Worm (Caenorhabditis elegans): ENCODE results near the gene Y37D8A.8.

Y37D8A.8 gene

DNA sequence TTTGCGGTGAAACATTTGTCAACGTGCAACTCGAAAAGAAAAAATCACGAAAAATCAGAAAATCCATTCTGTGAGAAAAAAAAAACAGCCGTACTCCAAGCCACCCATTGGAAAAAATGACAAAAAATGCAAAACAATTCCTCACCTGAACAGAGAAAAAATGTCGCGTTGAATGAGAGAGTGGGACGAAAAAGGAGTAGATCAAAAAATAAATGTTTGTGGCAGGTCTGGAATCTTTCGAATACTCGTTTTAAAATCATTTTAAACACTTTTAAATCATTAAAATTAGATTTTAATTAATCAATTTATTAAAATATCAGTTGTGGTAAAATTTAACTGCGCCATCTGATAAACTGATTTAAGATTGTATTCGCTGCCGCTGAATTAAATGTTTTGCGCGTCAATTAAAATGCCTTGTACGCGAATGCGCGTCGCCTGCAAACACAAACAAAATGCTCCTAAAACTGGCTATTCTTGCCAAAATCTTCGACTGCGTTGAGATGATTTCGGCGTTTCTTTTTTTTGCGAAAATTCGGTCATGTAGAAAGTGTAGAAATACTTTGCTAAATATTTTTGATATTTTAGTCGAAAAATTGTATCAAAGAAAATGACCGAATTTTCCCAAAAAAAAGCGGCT is 5.4 kb downstream of the Y37D8A.8 start, which contains the start of gene Y37D8A.6:
TSS of gene Y37D8A.6 (minus strand) at position 238 of the 637 bp plus-strand sequence.
- TF ChIP-seq ces-1 (GFP tag; optimal IDR thresholded peaks at IDR 0.05), result peak; percentile 17
- TF ChIP-seq blmp-1 (tag; optimal IDR thresholded peaks at IDR 0.05), result no peak
- TF ChIP-seq ham-2 (GFP tag; optimal IDR thresholded peaks at IDR 0.05), result no peak
- TF ChIP-seq elt-3 (tag; optimal IDR thresholded peaks at IDR 0.05), result no peak
- TF ChIP-seq ceh-83 (GFP tag; optimal IDR thresholded peaks at IDR 0.05), result no peak
- peak; percentile 3 for TF ChIP-seq unc-120 (tag; optimal IDR thresholded peaks at IDR 0.05; ENCODE audit: poor library complexity, severe bottlenecking)
- TF ChIP-seq nhr-28 (tag; optimal IDR thresholded peaks at IDR 0.05), result no peak
- TF ChIP-seq nhr-12 (tag; optimal IDR thresholded peaks at IDR 0.05), result no peak
- no peak for TF ChIP-seq flh-1 (GFP tag; optimal IDR thresholded peaks at IDR 0.05)
- no peak for TF ChIP-seq mab-5 (tag; optimal IDR thresholded peaks at IDR 0.05)

DNA sequence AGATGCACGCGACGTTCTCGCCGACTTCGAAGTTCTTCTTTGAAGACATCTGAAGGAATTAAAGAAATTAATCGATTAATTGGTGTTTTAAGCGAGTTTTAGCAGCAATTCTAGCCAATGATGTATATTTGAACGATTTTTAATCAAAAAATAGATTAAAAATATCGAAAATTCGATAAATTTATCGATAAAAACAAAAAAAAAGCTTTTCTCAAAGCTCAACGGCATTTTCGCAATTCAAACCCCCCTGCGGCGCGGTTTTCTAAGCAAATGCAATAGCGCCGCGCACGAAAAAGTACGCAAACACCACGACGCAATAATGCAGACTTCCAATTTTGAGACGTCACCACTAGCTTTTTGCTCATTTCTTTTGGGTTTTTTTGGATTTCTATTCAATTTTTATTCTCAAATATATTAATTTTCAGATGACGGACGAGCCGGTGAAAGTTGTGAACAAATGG is 9.9 kb downstream of the Y37D8A.8 start, which contains the start of the genes mrg-1 and spcs-2:
TSS of gene mrg-1 (minus strand) at position 51 of the 461 bp plus-strand sequence.
TSS of gene spcs-2 (plus strand) at position 426 of the 461 bp plus-strand sequence.
- TF ChIP-seq M03D4.4 (tag; optimal IDR thresholded peaks at IDR 0.05) (peak; percentile 85), unc-120 (tag; optimal IDR thresholded peaks at IDR 0.05; ENCODE audit: poor library complexity, severe bottlenecking) (peak; percentile 95), sem-2 (GFP tag; optimal IDR thresholded peaks at IDR 0.05) (no peak), ham-2 (GFP tag; optimal IDR thresholded peaks at IDR 0.05) (peak; percentile 79), pha-4 (tag; optimal IDR thresholded peaks at IDR 0.05) (peak; percentile 79), lsy-2 (tag; optimal IDR thresholded peaks at IDR 0.05) (peak; percentile 87), snpc-4 (tag; optimal IDR thresholded peaks at IDR 0.05) (no peak), zip-8 (tag; optimal IDR thresholded peaks at IDR 0.05) (no peak), elt-3 (tag; optimal IDR thresholded peaks at IDR 0.05) (no peak), sptf-1 (tag; optimal IDR thresholded peaks at IDR 0.05) (peak; percentile 85), bed-3 (GFP tag; optimal IDR thresholded peaks at IDR 0.05) (peak; percentile 45), ceh-39 (tag; optimal IDR thresholded peaks at IDR 0.05) (peak; percentile 85), mep-1 (tag; optimal IDR thresholded peaks at IDR 0.05) (peak; percentile 96), lin-13 (tag; optimal IDR thresholded peaks at IDR 0.05) (peak; percentile 88), ztf-11 (tag; optimal IDR thresholded peaks at IDR 0.05) (peak; percentile 24), flh-1 (GFP tag; optimal IDR thresholded peaks at IDR 0.05) (no peak), elt-1 (tag; optimal IDR thresholded peaks at IDR 0.05; ENCODE audit: borderline replicate concordance, insufficient read depth) (no peak), cnd-1 (tag; optimal IDR thresholded peaks at IDR 0.05) (peak; percentile 42), mls-2 (tag; optimal IDR thresholded peaks at IDR 0.05) (peak; percentile 84), ceh-43 (GFP tag; optimal IDR thresholded peaks at IDR 0.05) (peak; percentile 76), unc-39 (tag; optimal IDR thresholded peaks at IDR 0.05) (no peak), unc-62 (GFP tag; optimal IDR thresholded peaks at IDR 0.05) (no peak), lin-32 (GFP tag; optimal IDR thresholded peaks at IDR 0.05) (no peak), nhr-12 (tag; optimal IDR thresholded peaks at IDR 0.05) (peak; percentile 36), nhr-237 (tag; optimal IDR thresholded peaks at IDR 0.05) (peak; percentile 91), ceh-83 (GFP tag; optimal IDR thresholded peaks at IDR 0.05) (peak; percentile 66), nhr-28 (tag; optimal IDR thresholded peaks at IDR 0.05) (peak; percentile 36), mab-5 (tag; optimal IDR thresholded peaks at IDR 0.05) (no peak), hlh-1 (tag; optimal IDR thresholded peaks at IDR 0.05) (peak; percentile 63), tbx-8 (GFP tag; optimal IDR thresholded peaks at IDR 0.05) (peak; percentile 36), nhr-2 (tag; optimal IDR thresholded peaks at IDR 0.05) (no peak), ces-1 (GFP tag; optimal IDR thresholded peaks at IDR 0.05) (peak; percentile 84), nhr-76 (tag; optimal IDR thresholded peaks at IDR 0.05) (no peak), blmp-1 (tag; optimal IDR thresholded peaks at IDR 0.05) (peak; percentile 51), drap-1 (GFP tag; optimal IDR thresholded peaks at IDR 0.05) (peak; percentile 54)

DNA sequence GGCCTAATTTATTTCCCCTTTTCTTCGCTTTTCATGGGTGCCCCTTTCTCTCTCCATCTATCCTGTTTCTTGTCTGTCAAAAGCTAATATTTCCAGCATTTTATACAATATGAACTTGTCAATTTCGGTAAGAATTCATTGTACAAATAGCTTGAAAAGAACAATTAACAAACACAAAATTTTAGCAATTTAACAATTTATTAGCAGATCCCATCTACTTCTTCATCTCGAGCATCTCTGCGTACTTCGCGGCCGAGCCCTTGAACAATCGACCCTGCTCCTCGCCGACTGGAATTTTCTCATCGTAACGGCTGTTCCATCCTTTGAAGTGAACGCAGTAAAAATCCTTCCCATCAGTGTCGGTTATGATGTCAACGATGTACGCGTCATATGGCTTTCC is 10.9 kb downstream of the Y37D8A.8 start:
- TF ChIP-seq hlh-1 (tag; optimal IDR thresholded peaks at IDR 0.05) (no peak), lin-13 (tag; optimal IDR thresholded peaks at IDR 0.05) (no peak), snpc-4 (tag; optimal IDR thresholded peaks at IDR 0.05) (no peak), sptf-1 (tag; optimal IDR thresholded peaks at IDR 0.05) (no peak)

All from whole organism, mixed stage, embryonic.